Worm (Caenorhabditis elegans): ENCODE measurements around the gene Y116A8A.4.

ce11 chrIV:16777758-16778157 lies 44.9 kb upstream of the Y116A8A.4 start:
- TF ChIP-seq sea-2 (GFP tag; optimal IDR thresholded peaks at IDR 0.05) (no peak), nhr-23 (tag; optimal IDR thresholded peaks at IDR 0.05) (no peak), fos-1 (tag; optimal IDR thresholded peaks at IDR 0.05) (no peak)

Data from whole organism, L3 larva.